Worm (Caenorhabditis elegans): ENCODE measurements around the gene srx-80.

srx-80 gene

ce11 chrV:11644166-11644565 lies 50.6 kb downstream of the srx-80 start, which contains the start of gene bir-1 (continued):
- TF ChIP-seq mep-1 (tag; optimal IDR thresholded peaks at IDR 0.05) (peak; percentile 64), nhr-6 (tag; optimal IDR thresholded peaks at IDR 0.05) (peak; percentile 85), dmd-6 (GFP tag; IDR thresholded peaks at IDR 0.05) (peak; percentile 47; the same call in 1 of the 2 replicates), vab-7 (GFP tag; IDR thresholded peaks at IDR 0.05) (no peak), unc-130 (GFP tag; optimal IDR thresholded peaks at IDR 0.05) (peak; percentile 88), dpl-1 (GFP tag; optimal IDR thresholded peaks at IDR 0.05) (peak; percentile 75), ZK337.2 (GFP tag; IDR thresholded peaks at IDR 0.05) (peak; percentile 44; the same call in 1 of the 2 replicates), tag-97 (GFP tag; IDR thresholded peaks at IDR 0.05) (no peak), D1046.2 (GFP tag; IDR thresholded peaks at IDR 0.05) (no peak), rbr-2 (tag; optimal IDR thresholded peaks at IDR 0.05) (peak; percentile 26), aha-1 (tag) (no peak)
